Fruit fly (Drosophila melanogaster): ENCODE data around the gene His2Av.
A peak's percentile ranks its signal among the peaks of the same experiment; 100 is the strongest.

The His2Av gene

DNA sequence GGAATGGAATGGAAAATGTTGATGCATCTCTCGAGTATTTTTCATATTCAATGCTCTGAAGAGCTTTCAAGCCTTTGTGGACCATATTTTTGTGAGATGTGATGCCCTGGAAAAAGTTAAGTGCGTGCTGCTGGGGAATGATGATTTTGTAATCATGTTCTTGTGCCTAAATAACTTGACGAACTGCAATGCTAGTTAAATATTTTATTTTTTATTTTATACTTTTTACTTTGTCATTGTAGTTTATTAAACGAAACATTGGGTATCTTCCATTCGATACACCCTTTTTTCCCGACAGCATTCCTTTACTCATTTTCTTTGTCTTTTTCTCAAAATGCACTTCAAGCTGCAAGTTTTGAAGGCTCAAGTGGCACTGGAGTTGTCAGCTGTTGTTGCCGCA, 33.3 kb downstream of the His2Av start (continued):
- TF ChIP-seq CG3407 (GFP tag; optimal IDR thresholded peaks at IDR 0.05) = peak; percentile 34
- TF ChIP-seq Hr39 (optimal IDR thresholded peaks at IDR 0.05) = no peak
- no peak for TF ChIP-seq Side (GFP tag; optimal IDR thresholded peaks at IDR 0.05)
- TF ChIP-seq tll (GFP tag; optimal IDR thresholded peaks at IDR 0.05) = no peak
- TF ChIP-seq CG3838 (GFP tag; optimal IDR thresholded peaks at IDR 0.05) = no peak
- TF ChIP-seq nau (GFP tag; optimal IDR thresholded peaks at IDR 0.05) = no peak
- TF ChIP-seq HLH3B (GFP tag; IDR thresholded peaks at IDR 0.05) = peak; percentile 53; the same call in 1 of the 2 replicates
- no peak for TF ChIP-seq zf30C (GFP tag; optimal IDR thresholded peaks at IDR 0.05)
- TF ChIP-seq lmd (GFP tag; IDR thresholded peaks at IDR 0.05) = peak; percentile 55
- no peak for TF ChIP-seq CG10321 (GFP tag; IDR thresholded peaks at IDR 0.05)
- TF ChIP-seq Drgx (GFP tag; IDR thresholded peaks at IDR 0.05) = peak; percentile 74
- TF ChIP-seq CG14441 (GFP tag; IDR thresholded peaks at IDR 0.05) = peak; percentile 49; the same call in 1 of the 2 replicates
- TF ChIP-seq Xbp1 (GFP tag; optimal IDR thresholded peaks at IDR 0.05) = peak; percentile 59
- no peak for TF ChIP-seq Dad (GFP tag; optimal IDR thresholded peaks at IDR 0.05)
- TF ChIP-seq Hand (GFP tag; optimal IDR thresholded peaks at IDR 0.05) = no peak
- no peak for TF ChIP-seq toy (GFP tag; IDR thresholded peaks at IDR 0.05)
- TF ChIP-seq repo (GFP tag; optimal IDR thresholded peaks at IDR 0.05) = no peak
- TF ChIP-seq Hr51 (GFP tag; optimal IDR thresholded peaks at IDR 0.05) = peak in 1 of 2 experiments; percentile 42
- TF ChIP-seq CG8359 (GFP tag; optimal IDR thresholded peaks at IDR 0.05; ENCODE audit: borderline replicate concordance) = no peak
- TF ChIP-seq Elba2 (GFP tag; optimal IDR thresholded peaks at IDR 0.05) = no peak
- TF ChIP-seq CG18764 (GFP tag; optimal IDR thresholded peaks at IDR 0.05) = peak; percentile 7
- peak; percentile 53 for TF ChIP-seq nmo (GFP tag; optimal IDR thresholded peaks at IDR 0.05)
- 0 out of 2 replicates have a peak, but pooled peaks have one; percentile 13 for TF ChIP-seq CG11247 (GFP tag; IDR thresholded peaks at IDR 0.05)
- no peak for TF ChIP-seq Opbp (GFP tag; IDR thresholded peaks at IDR 0.05; ENCODE audit: partially characterized antibody)
- no peak for TF ChIP-seq run (tag; optimal IDR thresholded peaks at IDR 0.05)
- no peak for TF ChIP-seq YL-1 (GFP tag; optimal IDR thresholded peaks at IDR 0.05)
- TF ChIP-seq CG13287 (GFP tag; IDR thresholded peaks at IDR 0.05; ENCODE audit: partially characterized antibody) = no peak
- TF ChIP-seq CG6791 (GFP tag; IDR thresholded peaks at IDR 0.05; ENCODE audit: partially characterized antibody) = no peak
- TF ChIP-seq trem (tag; optimal IDR thresholded peaks at IDR 0.05) = peak; percentile 11
- TF ChIP-seq CG31388 (GFP tag; optimal IDR thresholded peaks at IDR 0.05) = no peak
- TF ChIP-seq Mes4 (GFP tag; optimal IDR thresholded peaks at IDR 0.05) = no peak
- no peak for TF ChIP-seq ato (GFP tag; IDR thresholded peaks at IDR 0.05; ENCODE audit: partially characterized antibody)
- TF ChIP-seq row (GFP tag; IDR thresholded peaks at IDR 0.05) = peak; percentile 69
- no peak for TF ChIP-seq mld (GFP tag; IDR thresholded peaks at IDR 0.05; ENCODE audit: partially characterized antibody)
- no peak for TF ChIP-seq CG42726 (GFP tag; IDR thresholded peaks at IDR 0.05; ENCODE audit: partially characterized antibody)
- no peak for TF ChIP-seq en (GFP tag; optimal IDR thresholded peaks at IDR 0.05)
- no peak for TF ChIP-seq Lim3 (GFP tag; IDR thresholded peaks at IDR 0.05)
- no peak for TF ChIP-seq CG1233 (GFP tag; optimal IDR thresholded peaks at IDR 0.05)
- TF ChIP-seq chm (GFP tag; IDR thresholded peaks at IDR 0.05) = no peak

DNA sequence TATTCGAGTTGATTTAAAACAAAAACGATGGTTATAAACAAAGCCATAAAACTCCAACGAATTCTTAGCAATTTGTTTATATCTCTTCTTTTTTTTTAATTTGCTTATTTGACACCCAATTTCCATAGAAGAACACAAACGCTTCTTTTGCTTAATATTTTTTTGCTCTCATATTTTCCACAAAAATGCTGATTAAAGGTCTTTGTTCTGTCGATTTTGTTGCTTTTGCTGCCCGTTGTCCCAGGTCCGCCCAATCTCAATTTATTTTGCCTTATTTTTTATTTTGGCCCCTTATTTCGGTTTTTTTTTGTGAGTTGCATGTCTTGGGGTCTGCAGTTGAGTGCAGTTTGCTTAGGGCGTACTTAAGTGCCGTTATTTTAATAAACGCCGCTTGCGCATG, 39.3 kb downstream of the His2Av start:
- TF ChIP-seq CG17186 (GFP tag; optimal IDR thresholded peaks at IDR 0.05) (no peak), CG2199 (GFP tag; IDR thresholded peaks at IDR 0.05) (no peak), CG15696 (tag; optimal IDR thresholded peaks at IDR 0.05) (no peak), CG32772 (GFP tag; IDR thresholded peaks at IDR 0.05) (no peak), CG6272 (GFP tag; IDR thresholded peaks at IDR 0.05) (no peak), Awh (GFP tag; IDR thresholded peaks at IDR 0.05) (no peak), CG11247 (GFP tag; IDR thresholded peaks at IDR 0.05) (no peak), TFAM (GFP tag; optimal IDR thresholded peaks at IDR 0.05) (no peak), run (tag; optimal IDR thresholded peaks at IDR 0.05) (no peak), en (GFP tag; optimal IDR thresholded peaks at IDR 0.05) (no peak), Blimp-1 (GFP tag; optimal IDR thresholded peaks at IDR 0.05) (no peak), danr (GFP tag; IDR thresholded peaks at IDR 0.05) (no peak), Med (GFP tag) (no peak), CG1602 (GFP tag; optimal IDR thresholded peaks at IDR 0.05) (no peak), zen2 (GFP tag; IDR thresholded peaks at IDR 0.05; ENCODE audit: partially characterized antibody) (no peak), repo (GFP tag; optimal IDR thresholded peaks at IDR 0.05) (no peak), cg (GFP tag; optimal IDR thresholded peaks at IDR 0.05) (no peak)
